Worm (Caenorhabditis elegans): ENCODE data around the gene hyl-2.
A peak's percentile ranks its signal among the peaks of the same experiment; 100 is the strongest.

hyl-2 gene

DNA sequence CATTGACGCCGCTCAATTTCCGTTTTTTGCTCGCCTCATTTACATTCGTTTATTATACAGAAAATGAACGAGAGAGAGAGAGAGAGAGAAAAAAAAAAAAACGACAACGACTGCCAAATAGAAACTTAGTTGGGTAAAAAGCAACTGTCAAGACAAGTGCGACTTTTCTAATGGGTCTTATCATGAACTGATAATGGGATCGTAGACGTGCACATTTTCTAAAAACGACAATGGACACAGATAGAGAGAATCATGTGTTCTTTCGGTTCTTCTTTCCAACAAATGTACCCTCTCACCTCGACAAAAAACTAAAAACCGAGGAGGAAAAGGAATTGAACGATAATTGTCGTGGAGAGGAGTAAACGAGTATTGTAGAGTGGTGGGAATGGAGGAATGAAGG, 822 bp upstream of the hyl-2 start:
- peak; percentile 98 for TF ChIP-seq nhr-80 (tag; optimal IDR thresholded peaks at IDR 0.05)
- TF ChIP-seq lin-26 (GFP tag; IDR thresholded peaks at IDR 0.05) = no peak
- TF ChIP-seq gei-17 (GFP tag; optimal IDR thresholded peaks at IDR 0.05) = no peak
- TF ChIP-seq fkh-3 (tag; optimal IDR thresholded peaks at IDR 0.05) = no peak
- TF ChIP-seq ztf-3 (GFP tag; optimal IDR thresholded peaks at IDR 0.05) = no peak
- no peak for TF ChIP-seq ceh-91 (GFP tag; IDR thresholded peaks at IDR 0.05)
- no peak for TF ChIP-seq hrde-1 (tag; optimal IDR thresholded peaks at IDR 0.05; ENCODE audit: borderline replicate concordance)
- TF ChIP-seq nfyb-1 (GFP tag; IDR thresholded peaks at IDR 0.05) = no peak
- TF ChIP-seq B0336.3 (GFP tag; IDR thresholded peaks at IDR 0.05) = peak; percentile 14; the same call in 1 of the 2 replicates
- TF ChIP-seq rec-8 (tag; optimal IDR thresholded peaks at IDR 0.05) = no peak
- TF ChIP-seq snpc-1.1 (tag; optimal IDR thresholded peaks at IDR 0.05; ENCODE audit: insufficient read depth) = no peak
- no peak for TF ChIP-seq F57A8.1 (GFP tag; optimal IDR thresholded peaks at IDR 0.05)
- TF ChIP-seq K11D2.4 (GFP tag; IDR thresholded peaks at IDR 0.05) = no peak
- no peak for TF ChIP-seq hsf-1 (GFP tag; IDR thresholded peaks at IDR 0.05)
- no peak for TF ChIP-seq K12H6.12 (tag; optimal IDR thresholded peaks at IDR 0.05)
- no peak for TF ChIP-seq sea-2 (GFP tag; IDR thresholded peaks at IDR 0.05)
- no peak for TF ChIP-seq F22D6.2 (tag; optimal IDR thresholded peaks at IDR 0.05)
- TF ChIP-seq ztf-22 (GFP tag; optimal IDR thresholded peaks at IDR 0.05) = peak; percentile 4
- no peak for TF ChIP-seq him-1 (tag; optimal IDR thresholded peaks at IDR 0.05)
- no peak for TF ChIP-seq xnd-1 (tag; optimal IDR thresholded peaks at IDR 0.05)
- no peak for TF ChIP-seq pha-4 (tag; optimal IDR thresholded peaks at IDR 0.05)
- TF ChIP-seq aptf-3 (GFP tag; IDR thresholded peaks at IDR 0.05) = no peak
- no peak for TF ChIP-seq snpc-4 (GFP tag; optimal IDR thresholded peaks at IDR 0.05)
- no peak for TF ChIP-seq snpc-4 (tag; optimal IDR thresholded peaks at IDR 0.05)
- no peak for TF ChIP-seq lir-1 (GFP tag; conservative IDR thresholded peaks at IDR 0.05)
- no peak for TF ChIP-seq akir-1 (GFP tag; optimal IDR thresholded peaks at IDR 0.05)
- TF ChIP-seq attf-6 (GFP tag; IDR thresholded peaks at IDR 0.05) = no peak
- no peak for TF ChIP-seq ekl-4 (GFP tag; IDR thresholded peaks at IDR 0.05)
- TF ChIP-seq bed-1 (GFP tag; IDR thresholded peaks at IDR 0.05) = no peak
- TF ChIP-seq ztf-18 (tag; optimal IDR thresholded peaks at IDR 0.05) = no peak
- no peak for TF ChIP-seq hlh-26 (GFP tag; conservative IDR thresholded peaks at IDR 0.05)
- TF ChIP-seq B0261.1 (tag; optimal IDR thresholded peaks at IDR 0.05) = no peak
- peak; percentile 75 for TF ChIP-seq unc-62 (GFP tag; optimal IDR thresholded peaks at IDR 0.05)
- no peak for TF ChIP-seq dox-1 (GFP tag; IDR thresholded peaks at IDR 0.05)
- no peak for TF ChIP-seq Y56A3A.18 (GFP tag; IDR thresholded peaks at IDR 0.05)
- no peak for TF ChIP-seq F49E8.2 (tag; optimal IDR thresholded peaks at IDR 0.05; ENCODE audit: insufficient read depth)
- TF ChIP-seq C17E4.6 (GFP tag; IDR thresholded peaks at IDR 0.05) = no peak
- TF ChIP-seq ama-1 (optimal IDR thresholded peaks at IDR 0.05) = no peak
- TF ChIP-seq ama-1 (GFP tag; optimal IDR thresholded peaks at IDR 0.05) = no peak
- TF ChIP-seq egl-18 (GFP tag; IDR thresholded peaks at IDR 0.05) = no peak
- no peak for TF ChIP-seq Y67H2A.10 (GFP tag; conservative IDR thresholded peaks at IDR 0.05)
- TF ChIP-seq dpff-1 (tag; optimal IDR thresholded peaks at IDR 0.05) = no peak
- TF ChIP-seq atf-7 (tag; optimal IDR thresholded peaks at IDR 0.05) = peak; percentile 31
- TF ChIP-seq mes-4 (tag; optimal IDR thresholded peaks at IDR 0.05) = no peak
- no peak for TF ChIP-seq cebp-1 (GFP tag; IDR thresholded peaks at IDR 0.05)
- peak; percentile 37 for TF ChIP-seq cebp-1 (tag; optimal IDR thresholded peaks at IDR 0.05)
